Worm (Caenorhabditis elegans) whole organism, L4/young adult: Measurements from ENCODE around the gene sysm-1.

Experiments
- dao-5 ChIP-seq: sonication (generic microtip); optimal IDR thresholded peaks from 2 replicates; lab custom pipeline; 2016; ENCODE audit warnings: missing genotype, missing genetic modification characterization, moderate library complexity, missing compliant biosample characterization
- him-1 ChIP-seq: sonication (generic microtip); optimal IDR thresholded peaks from 2 replicates; lab custom pipeline; 2016; ENCODE audit warnings: missing genotype, missing genetic modification reagents, missing genetic modification characterization, missing compliant biosample characterization

DNA sequence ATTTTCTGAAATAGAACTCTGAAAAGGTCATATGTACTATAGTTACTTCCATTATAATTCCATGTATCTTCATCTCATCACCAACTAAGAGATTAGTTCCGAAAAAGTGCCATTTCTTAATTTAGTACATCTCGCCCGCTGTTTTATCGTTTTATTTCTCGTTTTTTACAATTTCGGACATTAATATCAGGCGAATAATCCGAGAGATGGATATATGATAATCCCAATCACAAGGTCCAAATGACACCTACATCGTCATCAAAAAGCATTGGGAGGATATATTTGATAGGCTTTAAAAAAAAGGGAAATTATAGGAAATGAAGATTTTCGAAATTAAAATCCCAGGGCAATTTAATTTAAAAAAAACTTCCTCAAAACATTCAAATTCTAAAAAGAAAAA is 37.3 kb upstream of the sysm-1 start:
- TF ChIP-seq dao-5 (tag; lab: Kevin White, UChicago) (no peak), him-1 (tag; lab: Kevin White, UChicago) (no peak)
